Worm (Caenorhabditis elegans) whole organism, L4 larva: Measurements from ENCODE around the gene clec-4.

Source experiments
- F49E8.2 ChIP-seq: sonication (generic microtip); optimal IDR thresholded peaks from 2 replicates; lab custom pipeline; 2016; ENCODE audit warnings: missing compliant biosample characterization, mild to moderate bottlenecking, missing genetic modification characterization, borderline replicate concordance
- Y75B8A.6 ChIP-seq: fragments of 200-800 bp; sonication (Bioruptor generic); IDR thresholded peaks from 2 replicates; pipeline ENCODE4 v1.3.6; 2022; ENCODE audit warnings: missing genetic modification reagents, missing genetic modification characterization, missing compliant biosample characterization
- ceh-44 ChIP-seq: fragments of 200-800 bp; sonication (Bioruptor generic); IDR thresholded peaks from 2 replicates; pipeline ENCODE4 v1.3.6; 2022; ENCODE audit warnings: missing genetic modification reagents, missing genetic modification characterization, missing compliant biosample characterization
- ceh-82 ChIP-seq: sonication (generic microtip); optimal IDR thresholded peaks from 2 replicates; lab custom pipeline; 2017; ENCODE audit warnings: missing biosample characterization, missing genetic modification characterization
- fkh-10 ChIP-seq: fragments of 150-350 bp; optimal IDR thresholded peaks from 2 replicates; lab custom pipeline; 2014; ENCODE audit warnings: missing biosample characterization, missing genetic modification reagents, missing genetic modification characterization
- mes-2 ChIP-seq: sonication (generic microtip); optimal IDR thresholded peaks from 2 replicates; lab custom pipeline; 2016; ENCODE audit warnings: missing genotype, mild to moderate bottlenecking, missing genetic modification characterization, missing compliant biosample characterization; ENCODE audit not compliant: poor library complexity, severe bottlenecking
- nhr-102 ChIP-seq: sonication (generic microtip); optimal IDR thresholded peaks from 2 replicates; lab custom pipeline; 2016; ENCODE audit warnings: mild to moderate bottlenecking, missing genetic modification characterization, moderate library complexity, missing compliant biosample characterization
- sdz-12 ChIP-seq: fragments of 200-800 bp; sonication (Bioruptor generic); optimal IDR thresholded peaks from 2 replicates; lab custom pipeline; 2018; ENCODE audit warnings: mild to moderate bottlenecking, missing genetic modification characterization, missing compliant biosample characterization
- unc-39 ChIP-seq: sonication (generic microtip); optimal IDR thresholded peaks from 2 replicates; lab custom pipeline; 2017; ENCODE audit warnings: missing biosample characterization, missing genetic modification characterization
- unc-62 ChIP-seq, 3 experiments: fragments of 150-350 bp in 1 of 3; sonication (generic microtip); optimal IDR thresholded peaks in 2 of 3; peaks in 1 of 3; 1 replicate in 1 of 3; 2 replicates in 2 of 3; lab custom pipeline; 2014 to 2017; ENCODE audit warnings: missing biosample characterization in 3 of 3, missing genetic modification characterization in 3 of 3, missing genetic modification reagents in 3 of 3, missing genotype in 1 of 3

ce11 chrII:12621908-12622566, 41.1 kb upstream of the clec-4 start, which contains the start of gene nspe-8:
- TF ChIP-seq ceh-44, result no peak
- TF ChIP-seq fkh-10, result no peak
- no peak for TF ChIP-seq unc-39
- no peak for TF ChIP-seq ceh-82 (tag; lab: Kevin White, UChicago)
- no peak for TF ChIP-seq mes-2 (tag; lab: Kevin White, UChicago)
- no peak for TF ChIP-seq F49E8.2 (tag; lab: Kevin White, UChicago)
- no peak for TF ChIP-seq Y75B8A.6 (GFP tag; lab: Robert Waterston, UW)
- TF ChIP-seq nhr-102 (tag; lab: Kevin White, UChicago), result no peak
- peak in 1 of 2 experiments; percentile 76 for TF ChIP-seq unc-62 (GFP tag; optimal IDR thresholded peaks at IDR 0.05 in 1 of 2; lab: Kevin White, UChicago)
- no peak for TF ChIP-seq unc-62 (tag; optimal IDR thresholded peaks at IDR 0.05; lab: Kevin White, UChicago)
- no peak for TF ChIP-seq sdz-12 (GFP tag; lab: Kevin White, UChicago)
